Worm (Caenorhabditis elegans) whole organism, young adult: ENCODE data around the gene ptr-25.

Experiments used
- B0019.2 ChIP-seq: fragments of 200-800 bp; sonication (Bioruptor generic); conservative IDR thresholded peaks from 2 replicates; pipeline ENCODE4 v1.3.6; 2022; ENCODE audit warnings: missing genetic modification reagents, missing genetic modification characterization, missing compliant biosample characterization
- B0035.1 ChIP-seq: sonication (generic microtip); optimal IDR thresholded peaks from 2 replicates; lab custom pipeline; 2016; ENCODE audit warnings: missing genetic modification characterization, mild to moderate bottlenecking, missing compliant biosample characterization, missing genotype, missing genetic modification reagents
- B0261.1 ChIP-seq: sonication (generic microtip); optimal IDR thresholded peaks from 2 replicates; lab custom pipeline; 2016; ENCODE audit warnings: mild to moderate bottlenecking, missing genetic modification characterization, moderate library complexity, missing compliant biosample characterization
- B0336.3 ChIP-seq: fragments of 200-800 bp; sonication (Bioruptor generic); IDR thresholded peaks from 2 replicates; pipeline ENCODE4 v1.3.6; 2022; ENCODE audit warnings: missing genetic modification characterization, missing compliant biosample characterization
- F23B12.7 ChIP-seq: sonication (generic microtip); optimal IDR thresholded peaks from 2 replicates; lab custom pipeline; 2017; ENCODE audit warnings: missing genetic modification characterization, mild to moderate bottlenecking, missing compliant biosample characterization, antibody characterized with exemption, moderate library complexity; ENCODE audit not compliant: insufficient read depth
- F33H1.4 ChIP-seq: fragments of 200-800 bp; sonication (Bioruptor generic); IDR thresholded peaks from 2 replicates; pipeline ENCODE4 v1.3.6; 2022; ENCODE audit warnings: missing genetic modification reagents, missing genetic modification characterization, missing compliant biosample characterization
- F49E8.2 ChIP-seq: sonication (generic microtip); optimal IDR thresholded peaks from 3 replicates; lab custom pipeline; 2017; ENCODE audit warnings: missing genetic modification characterization, mild to moderate bottlenecking, missing compliant biosample characterization, antibody characterized with exemption, moderate library complexity; ENCODE audit not compliant: insufficient read depth
- F55B11.4 ChIP-seq: sonication (generic microtip); optimal IDR thresholded peaks from 2 replicates; lab custom pipeline; 2016; ENCODE audit warnings: missing compliant biosample characterization, missing genetic modification characterization, borderline replicate concordance; ENCODE audit not compliant: insufficient read depth
- F57A8.1 ChIP-seq: fragments of 200-800 bp; sonication (Bioruptor generic); optimal IDR thresholded peaks from 2 replicates; lab custom pipeline; 2018; ENCODE audit warnings: mild to moderate bottlenecking, missing genetic modification characterization, moderate library complexity, missing compliant biosample characterization
- K11D2.4 ChIP-seq: fragments of 200-800 bp; sonication (Bioruptor generic); IDR thresholded peaks from 2 replicates; pipeline ENCODE4 v1.3.6; 2022; ENCODE audit warnings: missing genetic modification reagents, missing genetic modification characterization, missing compliant biosample characterization
- Y53G8AR.9 ChIP-seq: fragments of 200-800 bp; sonication (Bioruptor generic); conservative IDR thresholded peaks from 2 replicates; pipeline ENCODE4 v1.3.6; 2022; ENCODE audit warnings: missing genetic modification reagents, missing genetic modification characterization, missing compliant biosample characterization
- Y95B8A.8 ChIP-seq: fragments of 200-800 bp; sonication (Bioruptor generic); IDR thresholded peaks from 2 replicates; pipeline ENCODE4 v1.3.6; 2022; ENCODE audit warnings: missing genetic modification reagents, missing genetic modification characterization, missing compliant biosample characterization
- ZK185.1 ChIP-seq: sonication (generic microtip); optimal IDR thresholded peaks from 2 replicates; lab custom pipeline; 2016; ENCODE audit warnings: mild to moderate bottlenecking, missing genetic modification characterization, missing compliant biosample characterization; ENCODE audit not compliant: poor library complexity, severe bottlenecking
- akir-1 ChIP-seq: fragments of 200-800 bp; sonication (Bioruptor generic); optimal IDR thresholded peaks from 2 replicates; lab custom pipeline; 2018; ENCODE audit warnings: mild to moderate bottlenecking, missing genetic modification characterization, moderate library complexity, missing compliant biosample characterization
- attf-3 ChIP-seq: fragments of 200-800 bp; sonication (Bioruptor generic); conservative IDR thresholded peaks from 2 replicates; pipeline ENCODE4 v1.3.6; 2022; ENCODE audit warnings: missing genetic modification reagents, missing genetic modification characterization, missing compliant biosample characterization
- attf-6 ChIP-seq: fragments of 200-800 bp; sonication (Bioruptor generic); IDR thresholded peaks from 2 replicates; pipeline ENCODE4 v1.3.6; 2022; ENCODE audit warnings: missing genetic modification reagents, missing genetic modification characterization, missing compliant biosample characterization
- cebp-2 ChIP-seq: fragments of 200-800 bp; sonication (Bioruptor generic); IDR thresholded peaks from 2 replicates; pipeline ENCODE4 v1.3.6; 2022; ENCODE audit warnings: missing genetic modification characterization, missing compliant biosample characterization
- ceh-79 ChIP-seq: sonication (generic microtip); optimal IDR thresholded peaks from 2 replicates; lab custom pipeline; 2017; ENCODE audit warnings: mild to moderate bottlenecking, missing genetic modification characterization, missing compliant biosample characterization
- egl-18 ChIP-seq: fragments of 200-800 bp; sonication (Bioruptor generic); IDR thresholded peaks from 2 replicates; pipeline ENCODE4 v1.3.6; 2022; ENCODE audit warnings: missing genetic modification reagents, missing genetic modification characterization, missing compliant biosample characterization
- egrh-3 ChIP-seq: fragments of 200-800 bp; sonication (Bioruptor generic); IDR thresholded peaks from 2 replicates; pipeline ENCODE4 v1.3.6; 2022; ENCODE audit warnings: missing genetic modification reagents, missing genetic modification characterization, missing compliant biosample characterization
- hlh-12 ChIP-seq: sonication (generic microtip); optimal IDR thresholded peaks from 2 replicates; lab custom pipeline; 2016; ENCODE audit warnings: missing genetic modification characterization, missing compliant biosample characterization
- hlh-26 ChIP-seq: fragments of 200-800 bp; sonication (Bioruptor generic); conservative IDR thresholded peaks from 2 replicates; pipeline ENCODE4 v1.3.6; 2022; ENCODE audit warnings: missing genetic modification reagents, missing genetic modification characterization, missing compliant biosample characterization
- hrde-1 ChIP-seq: sonication (generic microtip); optimal IDR thresholded peaks from 2 replicates; lab custom pipeline; 2016; ENCODE audit warnings: missing genetic modification characterization, mild to moderate bottlenecking, missing compliant biosample characterization, moderate library complexity, missing genotype, missing genetic modification reagents, borderline replicate concordance
- let-526 ChIP-seq: fragments of 200-800 bp; sonication (Bioruptor generic); IDR thresholded peaks from 2 replicates; pipeline ENCODE4 v1.3.6; 2022; ENCODE audit warnings: missing genetic modification reagents, missing genetic modification characterization, missing compliant biosample characterization
- let-607 ChIP-seq, 2 experiments: fragments of 200-800 bp in 1 of 2; sonication (Bioruptor generic) in 1 of 2; sonication (generic microtip) in 1 of 2; optimal IDR thresholded peaks; 2 replicates each; lab custom pipeline; 2016 to 2018; ENCODE audit warnings: mild to moderate bottlenecking in 2 of 2, missing compliant biosample characterization in 2 of 2, missing genetic modification characterization in 2 of 2, moderate library complexity in 2 of 2, missing genotype in 1 of 2
- lin-40 ChIP-seq: sonication (generic microtip); optimal IDR thresholded peaks from 2 replicates; lab custom pipeline; 2016; ENCODE audit warnings: missing genetic modification characterization, mild to moderate bottlenecking, missing compliant biosample characterization, missing genotype, missing genetic modification reagents
- madf-3 ChIP-seq: fragments of 200-800 bp; sonication (Bioruptor generic); IDR thresholded peaks from 2 replicates; pipeline ENCODE4 v1.3.6; 2022; ENCODE audit warnings: missing genetic modification reagents, missing genetic modification characterization, missing compliant biosample characterization
- madf-6 ChIP-seq: fragments of 200-800 bp; sonication (Bioruptor generic); IDR thresholded peaks from 2 replicates; pipeline ENCODE4 v1.3.6; 2022; ENCODE audit warnings: missing genetic modification reagents, missing genetic modification characterization, missing compliant biosample characterization
- mcd-1 ChIP-seq: fragments of 200-800 bp; sonication (Bioruptor generic); IDR thresholded peaks from 2 replicates; pipeline ENCODE4 v1.3.6; 2022; ENCODE audit warnings: missing genetic modification reagents, missing genetic modification characterization, missing compliant biosample characterization
- nhr-120 ChIP-seq: fragments of 200-800 bp; sonication (Bioruptor generic); IDR thresholded peaks from 2 replicates; pipeline ENCODE4 v1.3.6; 2022; ENCODE audit warnings: missing genetic modification characterization, missing compliant biosample characterization
- nhr-179 ChIP-seq: sonication (generic microtip); optimal IDR thresholded peaks from 2 replicates; lab custom pipeline; 2016; ENCODE audit warnings: mild to moderate bottlenecking, missing genetic modification characterization, missing compliant biosample characterization
- nhr-80 ChIP-seq: sonication (generic microtip); optimal IDR thresholded peaks from 2 replicates; lab custom pipeline; 2016; ENCODE audit warnings: missing genetic modification characterization, missing compliant biosample characterization
- pha-4 ChIP-seq: fragments of 150-350 bp; sonication (generic microtip); optimal IDR thresholded peaks from 2 replicates; lab custom pipeline; 2014; ENCODE audit warnings: missing biosample characterization, missing genetic modification reagents, missing genetic modification characterization
- rec-8 ChIP-seq, 2 experiments: sonication (generic microtip); optimal IDR thresholded peaks; 2 replicates each; lab custom pipeline; 2016; ENCODE audit warnings: mild to moderate bottlenecking in 2 of 2, missing genetic modification characterization in 2 of 2, missing genetic modification reagents in 2 of 2, missing genotype in 2 of 2, missing biosample characterization in 1 of 2, missing compliant biosample characterization in 1 of 2, moderate library complexity in 1 of 2
- repo-1 ChIP-seq: sonication (generic microtip); optimal IDR thresholded peaks from 2 replicates; lab custom pipeline; 2017; ENCODE audit warnings: mild to moderate bottlenecking, missing genetic modification characterization, missing compliant biosample characterization
- tbx-9 ChIP-seq: sonication (generic microtip); optimal IDR thresholded peaks from 2 replicates; lab custom pipeline; 2016; ENCODE audit warnings: borderline replicate concordance, missing genetic modification characterization, inconsistent platforms, missing compliant biosample characterization
- zfh-2 ChIP-seq: fragments of 200-800 bp; sonication (Bioruptor generic); conservative IDR thresholded peaks from 2 replicates; pipeline ENCODE4 v1.3.6; 2022; ENCODE audit warnings: missing genetic modification reagents, missing genetic modification characterization, missing compliant biosample characterization
- ztf-18 ChIP-seq: sonication (generic microtip); optimal IDR thresholded peaks from 2 replicates; lab custom pipeline; 2016; ENCODE audit warnings: missing genotype, mild to moderate bottlenecking, missing genetic modification characterization, missing compliant biosample characterization
- ztf-22 ChIP-seq: fragments of 200-800 bp; sonication (Bioruptor generic); optimal IDR thresholded peaks from 2 replicates; lab custom pipeline; 2018; ENCODE audit warnings: mild to moderate bottlenecking, missing genetic modification characterization, moderate library complexity, missing compliant biosample characterization
- ztf-28 ChIP-seq: fragments of 200-800 bp; sonication (Bioruptor generic); IDR thresholded peaks from 2 replicates; pipeline ENCODE4 v1.3.6; 2022; ENCODE audit warnings: missing genetic modification reagents, missing genetic modification characterization, missing compliant biosample characterization

Gene ptr-25

DNA sequence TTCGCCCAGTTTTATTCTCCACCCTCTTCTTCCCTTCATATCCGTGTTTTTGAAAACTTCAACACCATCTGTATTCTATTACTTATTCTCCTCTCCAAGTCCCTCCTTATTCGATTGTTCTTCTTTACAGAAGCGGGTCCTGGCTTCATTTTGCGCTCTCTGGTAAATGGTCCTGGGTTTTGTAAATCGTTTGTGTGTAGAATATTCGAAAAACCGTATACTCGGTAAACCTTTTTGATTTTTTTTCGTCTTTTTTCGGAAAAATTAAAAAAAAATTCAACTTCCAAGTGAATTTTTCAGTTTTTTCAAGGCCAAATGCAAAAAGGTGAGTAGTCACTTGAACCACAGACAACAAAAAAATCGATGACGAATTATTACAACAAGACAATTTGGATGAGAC lies 13.0 kb upstream of the ptr-25 start, which contains the start of gene D2045.9:
D2045.9 (plus strand) TSS at position 301 of the 400 bp plus-strand sequence.
- TF ChIP-seq lin-40 (tag; lab: Kevin White, UChicago): no peak
- TF ChIP-seq F33H1.4: no peak
- TF ChIP-seq mcd-1 (GFP tag; lab: Robert Waterston, UW): no peak
- no peak for TF ChIP-seq B0019.2 (GFP tag; lab: Robert Waterston, UW)
- TF ChIP-seq B0336.3 (GFP tag; lab: Robert Waterston, UW): no peak
- no peak for TF ChIP-seq let-526
- TF ChIP-seq F55B11.4 (tag; lab: Kevin White, UChicago): no peak
- no peak for TF ChIP-seq nhr-179 (tag; lab: Kevin White, UChicago)
- TF ChIP-seq madf-3 (GFP tag; lab: Robert Waterston, UW): no peak
- TF ChIP-seq attf-3 (GFP tag; lab: Robert Waterston, UW): no peak
- no peak for TF ChIP-seq B0261.1 (tag; lab: Kevin White, UChicago)
- no peak for TF ChIP-seq rec-8 (tag; optimal IDR thresholded peaks at IDR 0.05; lab: Kevin White, UChicago)

ce11 chrIII:10479180-10479579 lies 8.7 kb upstream of the ptr-25 start, which contains the start of gene D2045.7:
D2045.7 (plus strand) TSS chrIII:10479480.
- no peak for TF ChIP-seq F33H1.4
- TF ChIP-seq Y95B8A.8 (GFP tag; lab: Robert Waterston, UW): no peak
- no peak for TF ChIP-seq ztf-18
- no peak for TF ChIP-seq Y53G8AR.9 (GFP tag; lab: Robert Waterston, UW)
- TF ChIP-seq egl-18 (GFP tag; lab: Robert Waterston, UW): no peak
- TF ChIP-seq nhr-80 (tag; lab: Kevin White, UChicago): no peak
- TF ChIP-seq B0035.1 (tag; lab: Kevin White, UChicago): no peak
- no peak for TF ChIP-seq repo-1 (tag; lab: Kevin White, UChicago)
- no peak for TF ChIP-seq B0261.1 (tag; lab: Kevin White, UChicago)
- no peak for TF ChIP-seq ZK185.1
- TF ChIP-seq akir-1 (GFP tag; lab: Kevin White, UChicago): no peak
- no peak for TF ChIP-seq tbx-9 (tag; lab: Kevin White, UChicago)
- TF ChIP-seq ztf-28 (GFP tag; lab: Robert Waterston, UW): no peak
- no peak for TF ChIP-seq F49E8.2 (tag; lab: Kevin White, UChicago)
- no peak for TF ChIP-seq egrh-3 (GFP tag; lab: Robert Waterston, UW)

DNA sequence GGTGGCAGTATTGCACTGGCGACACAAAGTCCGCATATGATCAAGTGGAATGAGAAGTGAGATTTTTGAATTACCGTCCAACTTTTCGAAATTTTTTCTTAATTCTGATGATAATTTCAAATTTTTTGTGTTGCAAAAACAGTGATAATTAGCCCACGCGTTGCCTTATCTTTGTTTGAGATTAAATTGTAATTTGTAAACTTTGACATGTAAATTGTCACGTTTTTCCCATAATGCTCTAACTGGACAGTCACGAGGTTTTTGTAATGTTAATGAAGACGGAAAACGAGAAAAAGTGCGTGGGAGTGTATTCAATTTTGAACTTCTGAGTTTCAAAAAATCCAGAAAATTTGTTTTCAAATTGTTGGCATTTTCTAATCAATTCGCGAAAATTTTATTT lies 6.4 kb upstream of the ptr-25 start:
- TF ChIP-seq nhr-120 (no peak), hlh-26 (GFP tag; lab: Robert Waterston, UW) (no peak), ztf-22 (GFP tag; lab: Kevin White, UChicago) (no peak), F57A8.1 (no peak), pha-4 (tag; lab: Kevin White, UChicago) (no peak), madf-6 (GFP tag; lab: Robert Waterston, UW) (no peak), B0019.2 (GFP tag; lab: Robert Waterston, UW) (no peak), cebp-2 (no peak), let-607 (tag; optimal IDR thresholded peaks at IDR 0.05; lab: Kevin White, UChicago) (no peak), attf-6 (GFP tag; lab: Robert Waterston, UW) (no peak), B0336.3 (GFP tag; lab: Robert Waterston, UW) (no peak), hrde-1 (tag; lab: Kevin White, UChicago) (no peak), hlh-12 (tag; lab: Kevin White, UChicago) (no peak), F23B12.7 (no peak), zfh-2 (GFP tag; lab: Robert Waterston, UW) (no peak), B0261.1 (tag; lab: Kevin White, UChicago) (no peak), K11D2.4 (no peak), ceh-79 (no peak)
